Worm (Caenorhabditis elegans) whole organism, L3 larva: ENCODE measurements around the gene cyp-33D1.

Experiments
- R02D3.7 ChIP-seq: fragments of 150-350 bp; optimal IDR thresholded peaks from 2 replicates; lab custom pipeline; 2014; ENCODE audit warnings: missing biosample characterization, missing genetic modification characterization
- daf-12 ChIP-seq: fragments of 150-350 bp; optimal IDR thresholded peaks from 2 replicates; lab custom pipeline; 2014; ENCODE audit warnings: missing biosample characterization, missing genetic modification reagents, missing genetic modification characterization
- nhr-11 ChIP-seq: fragments of 150-350 bp; optimal IDR thresholded peaks from 2 replicates; lab custom pipeline; 2014; ENCODE audit warnings: missing biosample characterization, missing genetic modification characterization
- nhr-43 ChIP-seq: sonication (generic microtip); optimal IDR thresholded peaks from 2 replicates; lab custom pipeline; 2016; ENCODE audit warnings: mild to moderate bottlenecking, missing genetic modification characterization, missing compliant biosample characterization; ENCODE audit not compliant: poor library complexity, severe bottlenecking
- nhr-77 ChIP-seq: fragments of 150-350 bp; optimal IDR thresholded peaks from 2 replicates; lab custom pipeline; 2014; ENCODE audit warnings: missing biosample characterization, missing genetic modification characterization
- skn-1 ChIP-seq: fragments of 150-350 bp; optimal IDR thresholded peaks from 2 replicates; lab custom pipeline; 2014; ENCODE audit warnings: missing biosample characterization, missing genetic modification characterization
- ztf-11 ChIP-seq: fragments of 150-350 bp; optimal IDR thresholded peaks from 2 replicates; lab custom pipeline; 2014; ENCODE audit warnings: missing biosample characterization, missing genetic modification characterization
- ztf-4 ChIP-seq: fragments of 150-350 bp; optimal IDR thresholded peaks from 2 replicates; lab custom pipeline; 2014; ENCODE audit warnings: missing biosample characterization, missing genetic modification characterization

DNA sequence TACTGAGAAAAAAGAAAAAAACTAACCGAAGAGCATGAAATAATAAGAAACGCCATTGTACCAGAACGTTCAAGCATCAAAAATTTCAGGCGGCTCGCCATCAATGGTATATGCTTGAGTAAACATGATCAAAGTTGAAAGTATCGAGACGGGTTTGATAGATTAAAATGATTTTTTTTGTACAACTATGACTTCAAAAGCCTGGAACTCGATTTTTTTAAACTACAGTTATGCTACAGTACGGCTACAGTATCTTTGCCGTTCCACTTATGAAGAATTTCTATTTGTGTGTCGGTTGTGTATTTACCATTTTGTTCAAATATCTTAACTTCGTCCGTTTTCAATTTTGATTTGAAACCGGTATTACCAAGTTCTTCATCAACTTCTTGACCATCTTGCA, 20.5 kb downstream of the cyp-33D1 start, which contains the start of gene str-97:
- TF ChIP-seq nhr-77 (tag; lab: Kevin White, UChicago) (no peak), ztf-4 (tag; lab: Kevin White, UChicago) (no peak), ztf-11 (no peak), R02D3.7 (no peak), nhr-11 (tag; lab: Kevin White, UChicago) (no peak), daf-12 (tag; lab: Kevin White, UChicago) (no peak), nhr-43 (tag; lab: Kevin White, UChicago) (no peak), skn-1 (no peak)
